Fruit fly (Drosophila melanogaster): Measurements from ENCODE around the gene cib.

dm6 chrX:4106240-4106639 lies 327 bp downstream of the cib start:
- TF ChIP-seq dsx (GFP tag; optimal IDR thresholded peaks at IDR 0.05; ENCODE audit: poor library complexity, severe bottlenecking) (no peak), CG8119 (GFP tag; IDR thresholded peaks at IDR 0.05) (no peak), Lpt (GFP tag; optimal IDR thresholded peaks at IDR 0.05) (no peak), svp (GFP tag) (no peak), esn (GFP tag; optimal IDR thresholded peaks at IDR 0.05) (no peak), CG10631 (GFP tag; optimal IDR thresholded peaks at IDR 0.05) (no peak), CG6854 (GFP tag; optimal IDR thresholded peaks at IDR 0.05) (no peak), spab (GFP tag; optimal IDR thresholded peaks at IDR 0.05) (no peak), Smox (GFP tag; optimal IDR thresholded peaks at IDR 0.05) (no peak), Eip78C (GFP tag) (no peak), acj6 (GFP tag; optimal IDR thresholded peaks at IDR 0.05) (no peak), CG1621 (tag; optimal IDR thresholded peaks at IDR 0.05) (no peak), cyc (GFP tag; optimal IDR thresholded peaks at IDR 0.05) (no peak), Blimp-1 (GFP tag; optimal IDR thresholded peaks at IDR 0.05) (no peak)
